Fruit fly (Drosophila melanogaster) whole organism, embryonic: Measurements from ENCODE around the gene tay.

ENCODE experiments used
- BtbVII ChIP-seq: fragments of 200-800 bp; sonication (Bioruptor generic); optimal IDR thresholded peaks from 3 replicates; lab custom pipeline; 2017; ENCODE audit warnings: missing biosample characterization, mild to moderate bottlenecking, missing genetic modification characterization
- Bteb2 ChIP-seq: fragments of 200-800 bp; sonication (Bioruptor generic); optimal IDR thresholded peaks from 2 replicates; lab custom pipeline; 2016; ENCODE audit warnings: missing biosample characterization, missing genetic modification characterization
- C15 ChIP-seq: fragments of 200-800 bp; sonication (Bioruptor generic); IDR thresholded peaks from 3 replicates; pipeline ENCODE4 v1.3.6; 2022; ENCODE audit warnings: missing biosample characterization, missing genetic modification characterization
- CG10543 ChIP-seq: fragments of 200-800 bp; sonication (Bioruptor generic); optimal IDR thresholded peaks from 3 replicates; lab custom pipeline; 2017; ENCODE audit warnings: missing biosample characterization, mild to moderate bottlenecking, missing genetic modification characterization, moderate library complexity
- CG10979 ChIP-seq: fragments of 200-800 bp; sonication (Bioruptor generic); optimal IDR thresholded peaks from 2 replicates; lab custom pipeline; 2018; ENCODE audit warnings: missing biosample characterization, mild to moderate bottlenecking, missing genetic modification characterization, moderate library complexity
- CG12744 ChIP-seq: fragments of 200-800 bp; sonication (Bioruptor generic); optimal IDR thresholded peaks from 2 replicates; lab custom pipeline; 2016; ENCODE audit warnings: missing biosample characterization, missing genetic modification characterization
- CG13287 ChIP-seq: fragments of 200-800 bp; sonication (Bioruptor generic); IDR thresholded peaks from 2 replicates; pipeline ENCODE4 v1.3.6; 2022; ENCODE audit warnings: missing biosample characterization, missing genetic modification characterization; ENCODE audit not compliant: partially characterized antibody
- CG13894 ChIP-seq: fragments of 200-800 bp; sonication (Bioruptor generic); optimal IDR thresholded peaks from 3 replicates; lab custom pipeline; 2018; ENCODE audit warnings: missing biosample characterization, mild to moderate bottlenecking, missing genetic modification characterization, moderate library complexity
- CG14667 ChIP-seq: fragments of 200-800 bp; sonication (Bioruptor generic); IDR thresholded peaks from 2 replicates; pipeline ENCODE4 v1.3.6; 2022; ENCODE audit warnings: missing biosample characterization, missing genetic modification characterization
- CG14710 ChIP-seq: fragments of 200-800 bp; sonication (Bioruptor generic); optimal IDR thresholded peaks from 3 replicates; lab custom pipeline; 2019; ENCODE audit warnings: missing biosample characterization, mild to moderate bottlenecking, missing genetic modification characterization, moderate library complexity
- CG1603 ChIP-seq: fragments of 200-800 bp; sonication (Bioruptor generic); optimal IDR thresholded peaks from 2 replicates; lab custom pipeline; 2019; ENCODE audit warnings: missing biosample characterization, mild to moderate bottlenecking, missing genetic modification characterization, moderate library complexity
- CG17186 ChIP-seq: fragments of 200-800 bp; sonication (Bioruptor generic); optimal IDR thresholded peaks from 3 replicates; lab custom pipeline; 2017; ENCODE audit warnings: missing biosample characterization, missing genetic modification reagents, missing genetic modification characterization
- CG1792 ChIP-seq: fragments of 200-800 bp; sonication (Bioruptor generic); optimal IDR thresholded peaks from 2 replicates; lab custom pipeline; 2016; ENCODE audit warnings: missing biosample characterization, missing genetic modification characterization
- CG2712 ChIP-seq: fragments of 200-800 bp; optimal IDR thresholded peaks from 3 replicates; lab custom pipeline; 2019; ENCODE audit warnings: missing biosample characterization, mild to moderate bottlenecking, missing genetic modification characterization, moderate library complexity
- CG3065 ChIP-seq: fragments of 200-800 bp; sonication (Bioruptor generic); optimal IDR thresholded peaks from 2 replicates; lab custom pipeline; 2016; ENCODE audit warnings: missing biosample characterization, missing genetic modification characterization
- CG5245 ChIP-seq: fragments of 200-800 bp; sonication (Bioruptor generic); optimal IDR thresholded peaks from 3 replicates; lab custom pipeline; 2016; ENCODE audit warnings: missing biosample characterization, missing genetic modification characterization
- CG6272 ChIP-seq: fragments of 200-800 bp; sonication (Bioruptor generic); IDR thresholded peaks from 2 replicates; pipeline ENCODE4 v1.3.6; 2022; ENCODE audit warnings: missing biosample characterization, missing genetic modification characterization
- CTCF ChIP-seq: fragments of 200-800 bp; sonication (Bioruptor generic); optimal IDR thresholded peaks from 2 replicates; lab custom pipeline; 2017; ENCODE audit warnings: missing biosample characterization, mild to moderate bottlenecking, missing genetic modification characterization, moderate library complexity
- CkIIα-i1 ChIP-seq: fragments of 200-800 bp; sonication (Bioruptor generic); IDR thresholded peaks from 2 replicates; pipeline ENCODE4 v1.3.6; 2022; ENCODE audit warnings: missing biosample characterization, missing genetic modification characterization
- D ChIP-seq, 2 experiments: fragments of 200-800 bp in 1 of 2; fragments of >200 bp in 1 of 2; sonication (Bioruptor generic) in 1 of 2; optimal IDR thresholded peaks; 2 replicates in 1 of 2; 3 replicates in 1 of 2; lab custom pipeline; 2017; ENCODE audit warnings: mild to moderate bottlenecking in 1 of 2, missing biosample characterization in 1 of 2, missing genetic modification characterization in 1 of 2, missing genetic modification reagents in 1 of 2
- Deaf1 ChIP-seq: fragments of 200-800 bp; optimal IDR thresholded peaks from 3 replicates; lab custom pipeline; 2019; ENCODE audit warnings: missing biosample characterization, mild to moderate bottlenecking, missing genetic modification characterization, moderate library complexity
- Dp ChIP-seq: fragments of 200-800 bp; sonication (Bioruptor generic); optimal IDR thresholded peaks from 2 replicates; lab custom pipeline; 2018; ENCODE audit warnings: missing biosample characterization, mild to moderate bottlenecking, missing genetic modification characterization, moderate library complexity
- Gug ChIP-seq: fragments of 200-800 bp; sonication (Bioruptor generic); IDR thresholded peaks from 4 replicates; pipeline ENCODE4 v1.3.6; 2022; ENCODE audit warnings: missing biosample characterization, missing genetic modification characterization
- Max ChIP-seq: fragments of 200-800 bp; sonication (Bioruptor generic); optimal IDR thresholded peaks from 2 replicates; lab custom pipeline; 2016; ENCODE audit warnings: missing biosample characterization, mild to moderate bottlenecking, missing genetic modification characterization
- Mes4 ChIP-seq: fragments of 200-800 bp; sonication (Bioruptor generic); optimal IDR thresholded peaks from 2 replicates; lab custom pipeline; 2016; ENCODE audit warnings: missing biosample characterization, missing genetic modification characterization
- Nf-YC ChIP-seq: fragments of 200-800 bp; optimal IDR thresholded peaks from 3 replicates; lab custom pipeline; 2019; ENCODE audit warnings: missing biosample characterization, mild to moderate bottlenecking, missing genetic modification characterization, moderate library complexity
- Rfx ChIP-seq: fragments of 200-800 bp; sonication (Bioruptor generic); IDR thresholded peaks from 2 replicates; pipeline ENCODE4 v1.3.6; 2022; ENCODE audit warnings: missing biosample characterization, missing genetic modification characterization
- Xbp1 ChIP-seq: fragments of 200-800 bp; sonication (Bioruptor generic); optimal IDR thresholded peaks from 3 replicates; lab custom pipeline; 2016; ENCODE audit warnings: missing biosample characterization, mild to moderate bottlenecking, missing genetic modification characterization
- abd-A ChIP-seq: fragments of 200-800 bp; sonication (Bioruptor generic); optimal IDR thresholded peaks from 3 replicates; lab custom pipeline; 2019; ENCODE audit warnings: missing biosample characterization, mild to moderate bottlenecking, missing genetic modification characterization, moderate library complexity
- ac ChIP-seq: fragments of 200-800 bp; sonication (Bioruptor generic); optimal IDR thresholded peaks from 3 replicates; lab custom pipeline; 2017; ENCODE audit warnings: missing biosample characterization, mild to moderate bottlenecking, missing genetic modification characterization
- bbx ChIP-seq: fragments of 200-800 bp; sonication (Bioruptor generic); IDR thresholded peaks from 2 replicates; pipeline ENCODE4 v1.3.6; 2022; ENCODE audit warnings: missing biosample characterization, missing genetic modification characterization; ENCODE audit not compliant: partially characterized antibody
- bigmax ChIP-seq: fragments of 200-800 bp; sonication (Bioruptor generic); optimal IDR thresholded peaks from 2 replicates; lab custom pipeline; 2018; ENCODE audit warnings: missing biosample characterization, mild to moderate bottlenecking, missing genetic modification characterization
- cad ChIP-seq: fragments of >200 bp; optimal IDR thresholded peaks from 2 replicates; lab custom pipeline; 2017; ENCODE audit warnings: missing biosample characterization, missing genetic modification characterization
- chinmo ChIP-seq: fragments of 200-800 bp; sonication (Bioruptor generic); IDR thresholded peaks from 4 replicates; pipeline ENCODE4 v1.3.6; 2022; ENCODE audit warnings: missing biosample characterization, missing genetic modification characterization; ENCODE audit not compliant: partially characterized antibody
- corto ChIP-seq: fragments of 200-800 bp; sonication (Bioruptor generic); optimal IDR thresholded peaks from 2 replicates; lab custom pipeline; 2016; ENCODE audit warnings: missing biosample characterization, mild to moderate bottlenecking, missing genetic modification characterization, moderate library complexity
- croc ChIP-seq: fragments of 200-800 bp; sonication (Bioruptor generic); conservative IDR thresholded peaks from 3 replicates; pipeline ENCODE4 v1.3.6; 2022; ENCODE audit warnings: missing biosample characterization, missing genetic modification characterization
- cwo ChIP-seq: fragments of 200-800 bp; sonication (Bioruptor generic); optimal IDR thresholded peaks from 3 replicates; lab custom pipeline; 2017; ENCODE audit warnings: missing biosample characterization, missing genetic modification characterization, mild to moderate bottlenecking, moderate library complexity, missing genetic modification reagents
- dan ChIP-seq: fragments of 200-800 bp; sonication (Bioruptor generic); IDR thresholded peaks from 2 replicates; pipeline ENCODE4 v1.3.6; 2022; ENCODE audit warnings: missing biosample characterization, missing genetic modification characterization
- dimm ChIP-seq: fragments of 200-800 bp; sonication (Bioruptor generic); IDR thresholded peaks from 2 replicates; pipeline ENCODE4 v1.3.6; 2022; ENCODE audit warnings: missing biosample characterization, missing genetic modification characterization
- exex ChIP-seq: fragments of 200-800 bp; sonication (Bioruptor generic); optimal IDR thresholded peaks from 4 replicates; lab custom pipeline; 2018; ENCODE audit warnings: missing biosample characterization, mild to moderate bottlenecking, missing genetic modification characterization, moderate library complexity
- gfzf ChIP-seq: fragments of 200-800 bp; sonication (Bioruptor generic); optimal IDR thresholded peaks from 2 replicates; lab custom pipeline; 2016; ENCODE audit warnings: missing biosample characterization, mild to moderate bottlenecking, missing genetic modification characterization, moderate library complexity
- kay ChIP-seq: fragments of 200-800 bp; sonication (Bioruptor generic); optimal IDR thresholded peaks from 2 replicates; lab custom pipeline; 2016; ENCODE audit warnings: missing biosample characterization, missing genetic modification characterization
- mam ChIP-seq: fragments of 200-800 bp; sonication (Bioruptor generic); optimal IDR thresholded peaks from 3 replicates; lab custom pipeline; 2016; ENCODE audit warnings: missing biosample characterization, missing genetic modification characterization
- odd ChIP-seq: fragments of 200-800 bp; sonication (Bioruptor generic); optimal IDR thresholded peaks from 2 replicates; lab custom pipeline; 2017; ENCODE audit warnings: missing biosample characterization, mild to moderate bottlenecking, missing genetic modification characterization
- ro ChIP-seq: fragments of 200-800 bp; sonication (Bioruptor generic); IDR thresholded peaks from 2 replicates; pipeline ENCODE4 v1.3.6; 2022; ENCODE audit warnings: missing biosample characterization, missing genetic modification characterization
- sd ChIP-seq: fragments of 200-800 bp; sonication (Bioruptor generic); optimal IDR thresholded peaks from 3 replicates; lab custom pipeline; 2018; ENCODE audit warnings: missing biosample characterization, mild to moderate bottlenecking, missing genetic modification characterization, moderate library complexity
- sna ChIP-seq: fragments of 200-800 bp; sonication (Bioruptor generic); IDR thresholded peaks from 2 replicates; pipeline ENCODE4 v1.3.6; 2022; ENCODE audit warnings: missing biosample characterization, missing genetic modification characterization; ENCODE audit not compliant: partially characterized antibody
- sob ChIP-seq: fragments of 200-800 bp; sonication (Bioruptor generic); IDR thresholded peaks from 2 replicates; pipeline ENCODE4 v1.3.6; 2022; ENCODE audit warnings: missing biosample characterization, missing genetic modification characterization
- trem ChIP-seq: fragments of 200-800 bp; optimal IDR thresholded peaks from 3 replicates; lab custom pipeline; 2019; ENCODE audit warnings: missing biosample characterization, mild to moderate bottlenecking, missing genetic modification characterization, moderate library complexity
- vfl ChIP-seq: fragments of 200-800 bp; sonication (Bioruptor generic); optimal IDR thresholded peaks from 2 replicates; lab custom pipeline; 2016; ENCODE audit warnings: missing biosample characterization, missing genetic modification characterization
- zfh2 ChIP-seq: fragments of 200-800 bp; sonication (Bioruptor generic); optimal IDR thresholded peaks from 2 replicates; lab custom pipeline; 2016; ENCODE audit warnings: missing biosample characterization, missing genetic modification characterization

tay gene

DNA sequence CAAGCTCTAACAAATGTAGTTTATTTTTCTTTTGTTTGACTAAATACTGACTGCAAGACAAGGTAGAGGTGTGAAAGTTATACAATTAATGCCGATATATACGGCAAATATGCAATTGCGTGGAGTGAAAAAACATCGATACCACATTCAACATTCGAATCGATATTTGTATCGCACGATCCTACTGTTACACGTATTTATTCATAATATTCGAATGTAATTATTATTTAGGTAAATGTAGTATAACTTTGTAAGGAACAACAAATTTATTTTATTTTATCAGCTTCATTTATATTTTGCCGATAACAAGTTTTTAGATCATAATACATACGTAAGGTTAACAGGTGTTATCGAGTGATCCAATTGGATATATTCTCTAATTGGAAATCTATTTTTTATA lies 51.7 kb downstream of the tay start, which contains the start of gene Chc (continued):
- TF ChIP-seq kay (GFP tag; lab: Kevin White, UChicago) (no peak), CG10979 (tag; lab: Kevin White, UChicago) (no peak), odd (GFP tag; lab: Kevin White, UChicago) (no peak), Dp (GFP tag; lab: Kevin White, UChicago) (peak; percentile 43), sob (GFP tag; lab: Robert Waterston, UW) (peak; percentile 10; the same call in 1 of the 2 replicates), zfh2 (GFP tag; lab: Kevin White, UChicago) (no peak), CG12744 (GFP tag; lab: Kevin White, UChicago) (no peak), CG10543 (GFP tag; lab: Kevin White, UChicago) (no peak), CG13894 (tag; lab: Kevin White, UChicago) (no peak), gfzf (GFP tag; lab: Kevin White, UChicago) (peak; percentile 37), dimm (GFP tag; lab: Robert Waterston, UW) (no peak), CG17186 (GFP tag; lab: Kevin White, UChicago) (peak; percentile 32), chinmo (peak; percentile 98), Max (GFP tag; lab: Kevin White, UChicago) (peak; percentile 13), bbx (GFP tag; lab: Robert Waterston, UW) (peak; percentile 99), CG14710 (peak; percentile 54), CTCF (GFP tag; lab: Kevin White, UChicago) (no peak), mam (GFP tag; lab: Kevin White, UChicago) (peak; percentile 5), ac (GFP tag; lab: Kevin White, UChicago) (no peak), ro (GFP tag; lab: Robert Waterston, UW) (no peak), D (optimal IDR thresholded peaks at IDR 0.05; lab: Kevin White, UChicago) (no peak), D (GFP tag; optimal IDR thresholded peaks at IDR 0.05; lab: Kevin White, UChicago) (no peak), corto (GFP tag; lab: Kevin White, UChicago) (no peak), abd-A (tag; lab: Kevin White, UChicago) (no peak), vfl (no peak), CG3065 (no peak), trem (tag; lab: Kevin White, UChicago) (peak; percentile 44), Deaf1 (tag; lab: Kevin White, UChicago) (no peak), BtbVII (GFP tag; lab: Kevin White, UChicago) (no peak), sna (peak; percentile 92), CG6272 (GFP tag; lab: Robert Waterston, UW) (no peak), Xbp1 (GFP tag; lab: Kevin White, UChicago) (peak; percentile 20), croc (GFP tag; lab: Robert Waterston, UW) (no peak), Bteb2 (no peak), Mes4 (GFP tag; lab: Kevin White, UChicago) (no peak), CG5245 (no peak), CG1792 (GFP tag; lab: Kevin White, UChicago) (no peak), exex (no peak), sd (tag; lab: Kevin White, UChicago) (peak; percentile 69), Gug (GFP tag; lab: Robert Waterston, UW) (no peak), bigmax (GFP tag; lab: Kevin White, UChicago) (no peak), CG2712 (tag; lab: Kevin White, UChicago) (peak; percentile 4), dan (GFP tag; lab: Robert Waterston, UW) (no peak), CG14667 (no peak), C15 (GFP tag; lab: Robert Waterston, UW) (no peak), Rfx (peak; percentile 36; the same call in 1 of the 2 replicates), CG1603 (peak; percentile 75), cwo (no peak), CG13287 (peak; percentile 96), cad (GFP tag; lab: Kevin White, UChicago) (no peak), CkIIα-i1 (GFP tag; lab: Robert Waterston, UW) (no peak), Nf-YC (tag; lab: Kevin White, UChicago) (no peak)
